Fruit fly (Drosophila melanogaster) whole organism, pupa: ENCODE measurements around the gene EMC10.
A peak's percentile ranks its signal among the peaks of the same experiment; 100 is the strongest.

ENCODE experiments used
- CG10348 ChIP-seq: fragments of 200-800 bp; sonication (Bioruptor generic); IDR thresholded peaks from 2 replicates; pipeline ENCODE4 v1.3.6; 2022; ENCODE audit warnings: missing biosample characterization, missing genetic modification characterization
- CG12605 ChIP-seq: fragments of 200-800 bp; sonication (Bioruptor generic); IDR thresholded peaks from 2 replicates; pipeline ENCODE4 v1.3.6; 2022; ENCODE audit warnings: missing biosample characterization, missing genetic modification characterization
- CG13204 ChIP-seq: fragments of 200-800 bp; sonication (Bioruptor generic); optimal IDR thresholded peaks from 2 replicates; lab custom pipeline; 2018; ENCODE audit warnings: missing biosample characterization, mild to moderate bottlenecking, missing genetic modification characterization, moderate library complexity
- CG14655 ChIP-seq: fragments of 200-800 bp; sonication (Bioruptor generic); optimal IDR thresholded peaks from 3 replicates; lab custom pipeline; 2017; ENCODE audit warnings: mild to moderate bottlenecking, missing biosample characterization, missing genetic modification reagents, missing genetic modification characterization
- CG15710 ChIP-seq: fragments of 200-800 bp; sonication (Bioruptor generic); optimal IDR thresholded peaks from 2 replicates; lab custom pipeline; 2018; ENCODE audit warnings: missing biosample characterization, mild to moderate bottlenecking, missing genetic modification characterization, moderate library complexity
- CG4496 ChIP-seq: fragments of 200-800 bp; sonication (Bioruptor generic); IDR thresholded peaks from 3 replicates; pipeline ENCODE4 v1.3.6; 2022; ENCODE audit warnings: missing biosample characterization, missing genetic modification characterization
- D1 ChIP-seq: fragments of 200-800 bp; sonication (Bioruptor generic); optimal IDR thresholded peaks from 2 replicates; lab custom pipeline; 2018; ENCODE audit warnings: missing biosample characterization, mild to moderate bottlenecking, missing genetic modification characterization, moderate library complexity
- EcR ChIP-seq: fragments of 200-800 bp; sonication (Bioruptor generic); optimal IDR thresholded peaks from 3 replicates; lab custom pipeline; 2019; ENCODE audit warnings: missing biosample characterization, missing genetic modification characterization, mild to moderate bottlenecking, moderate library complexity, missing genetic modification reagents
- Pif1A ChIP-seq: fragments of 200-800 bp; sonication (Bioruptor generic); optimal IDR thresholded peaks from 3 replicates; lab custom pipeline; 2016; ENCODE audit warnings: missing biosample characterization, missing genetic modification characterization
- fd96Ca ChIP-seq: fragments of 200-800 bp; sonication (Bioruptor generic); IDR thresholded peaks from 3 replicates; pipeline ENCODE4 v1.3.6; 2022; ENCODE audit warnings: missing biosample characterization, missing genetic modification characterization
- gl ChIP-seq: fragments of 200-800 bp; sonication (Bioruptor generic); optimal IDR thresholded peaks from 2 replicates; lab custom pipeline; 2018; ENCODE audit warnings: missing biosample characterization, mild to moderate bottlenecking, missing genetic modification characterization

dm6 chr3L:21598337-21598736, 24.4 kb downstream of the EMC10 start:
- TF ChIP-seq CG15710 (tag; lab: Kevin White, UChicago) (no peak), CG13204 (GFP tag; lab: Kevin White, UChicago) (peak; percentile 46), CG4496 (GFP tag; lab: Robert Waterston, UW) (no peak), EcR (GFP tag; lab: Kevin White, UChicago) (no peak), CG10348 (no peak), CG12605 (GFP tag; lab: Robert Waterston, UW) (no peak), Pif1A (no peak), fd96Ca (GFP tag; lab: Robert Waterston, UW) (no peak), D1 (tag; lab: Kevin White, UChicago) (no peak), gl (no peak), CG14655 (GFP tag; lab: Kevin White, UChicago) (no peak)
